Worm (Caenorhabditis elegans) whole organism, L4/young adult: ENCODE measurements around the gene srt-59.

Experiments used
- W03F9.2 ChIP-seq: fragments of 150-350 bp; optimal IDR thresholded peaks from 2 replicates; lab custom pipeline; 2014; ENCODE audit warnings: missing biosample characterization, missing genetic modification characterization
- dao-5 ChIP-seq: sonication (generic microtip); optimal IDR thresholded peaks from 2 replicates; lab custom pipeline; 2016; ENCODE audit warnings: missing genotype, missing genetic modification characterization, moderate library complexity, missing compliant biosample characterization
- him-1 ChIP-seq: sonication (generic microtip); optimal IDR thresholded peaks from 2 replicates; lab custom pipeline; 2016; ENCODE audit warnings: missing genotype, missing genetic modification reagents, missing genetic modification characterization, missing compliant biosample characterization

ce11 chrIV:643481-643880 is 42.0 kb upstream of the srt-59 start:
- TF ChIP-seq him-1 (tag; lab: Kevin White, UChicago) (no peak), dao-5 (tag; lab: Kevin White, UChicago) (no peak), W03F9.2 (tag; lab: Kevin White, UChicago) (no peak)
